Worm (Caenorhabditis elegans) whole organism, L3 larva: ENCODE measurements around the gene cbp-3.
A peak's percentile ranks its signal among the peaks of the same experiment; 100 is the strongest.

ENCODE experiments used
- ZK546.5 ChIP-seq: sonication (generic microtip); optimal IDR thresholded peaks from 2 replicates; lab custom pipeline; 2017; ENCODE audit warnings: missing biosample characterization, missing genetic modification characterization
- aly-2 ChIP-seq: fragments of 150-350 bp; optimal IDR thresholded peaks from 2 replicates; lab custom pipeline; 2014; ENCODE audit warnings: missing biosample characterization, missing genetic modification characterization
- ama-1 ChIP-seq: fragments of 150-350 bp; optimal IDR thresholded peaks from 2 replicates; lab custom pipeline; 2018
- ceh-28 ChIP-seq: fragments of 150-350 bp; optimal IDR thresholded peaks from 2 replicates; lab custom pipeline; 2014; ENCODE audit warnings: missing biosample characterization, missing genetic modification reagents, missing genetic modification characterization
- ceh-9 ChIP-seq: sonication (generic microtip); optimal IDR thresholded peaks from 2 replicates; lab custom pipeline; 2018; ENCODE audit warnings: missing biosample characterization, missing genetic modification characterization
- daf-12 ChIP-seq: fragments of 150-350 bp; optimal IDR thresholded peaks from 2 replicates; lab custom pipeline; 2014; ENCODE audit warnings: missing biosample characterization, missing genetic modification reagents, missing genetic modification characterization
- egl-5 ChIP-seq: fragments of 150-350 bp; optimal IDR thresholded peaks from 2 replicates; lab custom pipeline; 2017; ENCODE audit warnings: missing biosample characterization, missing genetic modification reagents, missing genetic modification characterization, inconsistent platforms
- elt-1 ChIP-seq: fragments of 150-350 bp; optimal IDR thresholded peaks from 2 replicates; lab custom pipeline; 2014; ENCODE audit warnings: missing biosample characterization, missing genetic modification characterization
- elt-2 ChIP-seq: sonication (generic microtip); optimal IDR thresholded peaks from 2 replicates; lab custom pipeline; 2016; ENCODE audit warnings: missing genetic modification reagents, mild to moderate bottlenecking, missing genetic modification characterization, missing compliant biosample characterization
- elt-3 ChIP-seq, 3 experiments: fragments of 150-350 bp in 1 of 3; sonication (generic microtip) in 2 of 3; optimal IDR thresholded peaks; 2 replicates in 2 of 3; 4 replicates in 1 of 3; lab custom pipeline; 2014 to 2017; ENCODE audit warnings: missing biosample characterization in 3 of 3, missing genetic modification characterization in 3 of 3
- fkh-10 ChIP-seq: sonication (generic microtip); optimal IDR thresholded peaks from 2 replicates; lab custom pipeline; 2017; ENCODE audit warnings: missing biosample characterization, missing genetic modification reagents, missing genetic modification characterization
- fkh-2 ChIP-seq: fragments of 150-350 bp; optimal IDR thresholded peaks from 2 replicates; lab custom pipeline; 2014; ENCODE audit warnings: missing biosample characterization, missing genetic modification reagents, missing genetic modification characterization
- fos-1 ChIP-seq: fragments of 150-350 bp; optimal IDR thresholded peaks from 2 replicates; lab custom pipeline; 2014; ENCODE audit warnings: missing biosample characterization, missing genetic modification characterization
- hmg-11 ChIP-seq: sonication (generic microtip); optimal IDR thresholded peaks from 2 replicates; lab custom pipeline; 2016; ENCODE audit warnings: missing genetic modification characterization, missing compliant biosample characterization
- lin-15B ChIP-seq: fragments of 150-350 bp; optimal IDR thresholded peaks from 2 replicates; lab custom pipeline; 2014; ENCODE audit warnings: missing biosample characterization, missing genetic modification characterization
- lsy-12 ChIP-seq: sonication (generic microtip); optimal IDR thresholded peaks from 2 replicates; lab custom pipeline; 2016; ENCODE audit warnings: mild to moderate bottlenecking, missing genetic modification characterization, missing compliant biosample characterization
- mdl-1 ChIP-seq: fragments of 150-350 bp; optimal IDR thresholded peaks from 2 replicates; lab custom pipeline; 2014; ENCODE audit warnings: missing biosample characterization, missing genetic modification characterization
- mml-1 ChIP-seq: fragments of 150-350 bp; sonication (generic microtip); optimal IDR thresholded peaks from 3 replicates; lab custom pipeline; 2014; ENCODE audit warnings: missing biosample characterization, missing genetic modification characterization
- nfya-1 ChIP-seq: sonication (generic microtip); optimal IDR thresholded peaks from 2 replicates; lab custom pipeline; 2017; ENCODE audit warnings: missing genetic modification characterization, mild to moderate bottlenecking, missing compliant biosample characterization, antibody characterized with exemption, moderate library complexity; ENCODE audit not compliant: insufficient read depth
- nhr-11 ChIP-seq: fragments of 150-350 bp; optimal IDR thresholded peaks from 2 replicates; lab custom pipeline; 2014; ENCODE audit warnings: missing biosample characterization, missing genetic modification characterization
- nhr-12 ChIP-seq: fragments of 150-350 bp; optimal IDR thresholded peaks from 2 replicates; lab custom pipeline; 2014; ENCODE audit warnings: missing biosample characterization, missing genetic modification characterization
- nhr-23 ChIP-seq: fragments of 150-350 bp; optimal IDR thresholded peaks from 2 replicates; lab custom pipeline; 2014; ENCODE audit warnings: missing biosample characterization, missing genetic modification reagents, missing genetic modification characterization
- nhr-237 ChIP-seq: fragments of 150-350 bp; optimal IDR thresholded peaks from 2 replicates; lab custom pipeline; 2014; ENCODE audit warnings: missing biosample characterization, missing genetic modification characterization
- nhr-28 ChIP-seq: fragments of 150-350 bp; optimal IDR thresholded peaks from 2 replicates; lab custom pipeline; 2014; ENCODE audit warnings: missing biosample characterization, missing genetic modification characterization
- nhr-43 ChIP-seq: sonication (generic microtip); optimal IDR thresholded peaks from 2 replicates; lab custom pipeline; 2016; ENCODE audit warnings: mild to moderate bottlenecking, missing genetic modification characterization, missing compliant biosample characterization; ENCODE audit not compliant: poor library complexity, severe bottlenecking
- nhr-67 ChIP-seq: fragments of 150-350 bp; optimal IDR thresholded peaks from 2 replicates; lab custom pipeline; 2014; ENCODE audit warnings: missing biosample characterization, missing genetic modification characterization
- nhr-77 ChIP-seq: fragments of 150-350 bp; optimal IDR thresholded peaks from 2 replicates; lab custom pipeline; 2014; ENCODE audit warnings: missing biosample characterization, missing genetic modification characterization
- pha-4 ChIP-seq: fragments of 150-350 bp; optimal IDR thresholded peaks from 2 replicates; lab custom pipeline; 2014; ENCODE audit warnings: missing biosample characterization, missing genetic modification reagents, missing genetic modification characterization
- pqm-1 ChIP-seq: fragments of 150-350 bp; optimal IDR thresholded peaks from 2 replicates; lab custom pipeline; 2017; ENCODE audit warnings: missing biosample characterization, missing genetic modification characterization, inconsistent platforms
- sea-2 ChIP-seq: fragments of 150-350 bp; sonication (generic microtip); optimal IDR thresholded peaks from 4 replicates; lab custom pipeline; 2014; ENCODE audit warnings: missing biosample characterization, missing genetic modification reagents, missing genetic modification characterization
- skn-1 ChIP-seq: fragments of 150-350 bp; optimal IDR thresholded peaks from 2 replicates; lab custom pipeline; 2014; ENCODE audit warnings: missing biosample characterization, missing genetic modification characterization
- snpc-4 ChIP-seq: fragments of 150-350 bp; optimal IDR thresholded peaks from 2 replicates; lab custom pipeline; 2014; ENCODE audit warnings: missing biosample characterization, missing genetic modification characterization
- unc-39 ChIP-seq: sonication (generic microtip); optimal IDR thresholded peaks from 4 replicates; lab custom pipeline; 2017; ENCODE audit warnings: missing biosample characterization, missing genetic modification characterization
- unc-62 ChIP-seq: fragments of 150-350 bp; sonication (generic microtip); optimal IDR thresholded peaks from 4 replicates; lab custom pipeline; 2014; ENCODE audit warnings: missing biosample characterization, missing genetic modification reagents, missing genetic modification characterization
- ztf-11 ChIP-seq: fragments of 150-350 bp; optimal IDR thresholded peaks from 2 replicates; lab custom pipeline; 2014; ENCODE audit warnings: missing biosample characterization, missing genetic modification characterization
- ztf-4 ChIP-seq: fragments of 150-350 bp; optimal IDR thresholded peaks from 2 replicates; lab custom pipeline; 2014; ENCODE audit warnings: missing biosample characterization, missing genetic modification characterization

Gene cbp-3

ce11 chrIII:9892855-9893254 lies 20.9 kb upstream of the cbp-3 start, which contains the start of gene mam-7:
mam-7 (plus strand) TSS chrIII:9893155.
- TF ChIP-seq unc-62 (GFP tag; lab: Kevin White, UChicago) (no peak), nhr-43 (no peak), ZK546.5 (no peak), nfya-1 (tag; lab: Kevin White, UChicago) (no peak), pqm-1 (tag; lab: Kevin White, UChicago) (no peak), pha-4 (tag; lab: Kevin White, UChicago) (no peak), fos-1 (tag; lab: Kevin White, UChicago) (no peak), nhr-23 (tag; lab: Kevin White, UChicago) (no peak), skn-1 (tag; lab: Kevin White, UChicago) (no peak), elt-1 (tag; lab: Kevin White, UChicago) (no peak), lin-15B (tag; lab: Kevin White, UChicago) (no peak), sea-2 (GFP tag; lab: Kevin White, UChicago) (no peak)

ce11 chrIII:9899720-9900119 lies 14.1 kb upstream of the cbp-3 start:
- TF ChIP-seq fkh-10 (no peak), aly-2 (tag; lab: Kevin White, UChicago) (no peak), snpc-4 (tag; lab: Kevin White, UChicago) (no peak), elt-1 (tag; lab: Kevin White, UChicago) (no peak), ztf-11 (tag; lab: Kevin White, UChicago) (no peak), egl-5 (no peak), nhr-11 (no peak), skn-1 (tag; lab: Kevin White, UChicago) (no peak), elt-2 (tag; lab: Kevin White, UChicago) (no peak), elt-3 (tag; optimal IDR thresholded peaks at IDR 0.05; lab: Kevin White, UChicago) (no peak), sea-2 (GFP tag; lab: Kevin White, UChicago) (no peak), unc-62 (GFP tag; lab: Kevin White, UChicago) (no peak), nhr-77 (tag; lab: Kevin White, UChicago) (no peak), ceh-28 (tag; lab: Kevin White, UChicago) (no peak), ztf-4 (tag; lab: Kevin White, UChicago) (no peak)

ce11 chrIII:9903694-9904292 lies 10.0 kb upstream of the cbp-3 start:
- TF ChIP-seq pqm-1 (tag; lab: Kevin White, UChicago) (peak; percentile 19), nhr-67 (tag; lab: Kevin White, UChicago) (no peak), elt-2 (tag; lab: Kevin White, UChicago) (peak; percentile 65), pha-4 (tag; lab: Kevin White, UChicago) (peak; percentile 41)

- no peak for TF ChIP-seq nhr-12 (tag; lab: Kevin White, UChicago)
- peak; percentile 49 for TF ChIP-seq ama-1 (lab: Kevin White, UChicago)
- peak; percentile 75 for TF ChIP-seq fkh-10
- TF ChIP-seq nfya-1 (tag; lab: Kevin White, UChicago), result peak; percentile 52
- TF ChIP-seq hmg-11 (tag; lab: Kevin White, UChicago), result peak; percentile 35
- TF ChIP-seq lin-15B (tag; lab: Kevin White, UChicago), result peak; percentile 24
Measured at ce11 chrIII:9905307-9905706, 8.5 kb upstream of the cbp-3 start.

ce11 chrIII:9907574-9907973 lies 6.2 kb upstream of the cbp-3 start:
- TF ChIP-seq pha-4 (tag; lab: Kevin White, UChicago) (peak; percentile 25), mdl-1 (tag; lab: Kevin White, UChicago) (no peak), mml-1 (no peak), ceh-28 (tag; lab: Kevin White, UChicago) (no peak), nhr-43 (peak; percentile 28), nhr-23 (tag; lab: Kevin White, UChicago) (peak; percentile 49), nhr-12 (tag; lab: Kevin White, UChicago) (no peak), snpc-4 (tag; lab: Kevin White, UChicago) (no peak)

- TF ChIP-seq elt-3 (tag; optimal IDR thresholded peaks at IDR 0.05; lab: Kevin White, UChicago) (no peak), nhr-28 (no peak), lsy-12 (no peak), mdl-1 (tag; lab: Kevin White, UChicago) (no peak), fkh-2 (tag; lab: Kevin White, UChicago) (no peak), ceh-9 (no peak), unc-62 (GFP tag; lab: Kevin White, UChicago) (no peak), unc-39 (tag; lab: Kevin White, UChicago) (no peak), nhr-11 (no peak), daf-12 (tag; lab: Kevin White, UChicago) (no peak), ztf-4 (tag; lab: Kevin White, UChicago) (no peak), lin-15B (tag; lab: Kevin White, UChicago) (no peak), nhr-237 (tag; lab: Kevin White, UChicago) (no peak)
- TF ChIP-seq, all 47 proteins: peak for 0
Measured at ce11 chrIII:9908769-9909168, 5.0 kb upstream of the cbp-3 start.
